Worm (Caenorhabditis elegans) whole organism, late embryonic: ENCODE results near the gene F45E12.6.
A peak's percentile ranks its signal among the peaks of the same experiment; 100 is the strongest.

Experiments
- C08G9.2 ChIP-seq: sonication (generic microtip); optimal IDR thresholded peaks from 2 replicates; lab custom pipeline; 2016; ENCODE audit warnings: mild to moderate bottlenecking, missing genetic modification characterization, moderate library complexity, missing compliant biosample characterization
- C38D4.7 ChIP-seq: fragments of 200-800 bp; sonication (Bioruptor generic); optimal IDR thresholded peaks from 2 replicates; lab custom pipeline; 2018; ENCODE audit warnings: mild to moderate bottlenecking, missing genetic modification characterization, moderate library complexity, missing compliant biosample characterization
- F13H6.1 ChIP-seq: sonication (generic microtip); optimal IDR thresholded peaks from 2 replicates; lab custom pipeline; 2016; ENCODE audit warnings: missing genetic modification characterization, missing compliant biosample characterization
- T23F11.4 ChIP-seq: fragments of 200-800 bp; sonication (Bioruptor generic); optimal IDR thresholded peaks from 2 replicates; lab custom pipeline; 2018; ENCODE audit warnings: mild to moderate bottlenecking, missing genetic modification characterization, missing compliant biosample characterization
- ahr-1 ChIP-seq: sonication (generic microtip); optimal IDR thresholded peaks from 2 replicates; lab custom pipeline; 2016; ENCODE audit warnings: missing genetic modification characterization, missing compliant biosample characterization
- ama-1 ChIP-seq: fragments of 150-350 bp; optimal IDR thresholded peaks from 2 replicates; lab custom pipeline; 2014
- ceh-14 ChIP-seq: sonication (generic microtip); optimal IDR thresholded peaks from 2 replicates; lab custom pipeline; 2016; ENCODE audit warnings: missing genotype, missing genetic modification characterization, missing compliant biosample characterization
- ceh-18 ChIP-seq: sonication (generic microtip); optimal IDR thresholded peaks from 2 replicates; lab custom pipeline; 2016; ENCODE audit warnings: missing genetic modification characterization, missing compliant biosample characterization
- ceh-19 ChIP-seq: fragments of 200-800 bp; sonication (Bioruptor generic); optimal IDR thresholded peaks from 2 replicates; lab custom pipeline; 2018; ENCODE audit warnings: mild to moderate bottlenecking, missing genetic modification characterization, missing compliant biosample characterization
- ceh-2 ChIP-seq: sonication (generic microtip); optimal IDR thresholded peaks from 2 replicates; lab custom pipeline; 2016; ENCODE audit warnings: missing genotype, missing genetic modification characterization, missing compliant biosample characterization
- ceh-24 ChIP-seq: sonication (generic microtip); optimal IDR thresholded peaks from 2 replicates; lab custom pipeline; 2016; ENCODE audit warnings: mild to moderate bottlenecking, missing genetic modification characterization, missing compliant biosample characterization
- ceh-31 ChIP-seq: sonication (generic microtip); optimal IDR thresholded peaks from 2 replicates; lab custom pipeline; 2016; ENCODE audit warnings: missing genetic modification characterization, missing compliant biosample characterization
- ceh-34 ChIP-seq: sonication (generic microtip); optimal IDR thresholded peaks from 2 replicates; lab custom pipeline; 2016; ENCODE audit warnings: mild to moderate bottlenecking, missing genetic modification characterization, missing compliant biosample characterization
- ceh-45 ChIP-seq: fragments of 200-800 bp; sonication (Bioruptor generic); IDR thresholded peaks from 2 replicates; pipeline ENCODE4 v1.3.6; 2022; ENCODE audit warnings: missing genetic modification reagents, missing genetic modification characterization, missing compliant biosample characterization
- ceh-6 ChIP-seq: fragments of 200-800 bp; sonication (Bioruptor generic); optimal IDR thresholded peaks from 2 replicates; lab custom pipeline; 2018; ENCODE audit warnings: mild to moderate bottlenecking, missing genetic modification characterization, missing compliant biosample characterization
- dmd-4 ChIP-seq: sonication (generic microtip); optimal IDR thresholded peaks from 2 replicates; lab custom pipeline; 2016; ENCODE audit warnings: borderline replicate concordance, missing genetic modification characterization, missing compliant biosample characterization
- dve-1 ChIP-seq: sonication (generic microtip); optimal IDR thresholded peaks from 2 replicates; lab custom pipeline; 2017; ENCODE audit warnings: antibody characterized with exemption, mild to moderate bottlenecking, missing genetic modification characterization, missing compliant biosample characterization
- eyg-1 ChIP-seq: sonication (generic microtip); optimal IDR thresholded peaks from 2 replicates; lab custom pipeline; 2016; ENCODE audit warnings: missing genotype, missing genetic modification characterization, missing compliant biosample characterization
- fkh-6 ChIP-seq: sonication (generic microtip); optimal IDR thresholded peaks from 2 replicates; lab custom pipeline; 2016; ENCODE audit warnings: missing genetic modification characterization, missing compliant biosample characterization
- hlh-13 ChIP-seq: fragments of 200-800 bp; sonication (Bioruptor generic); optimal IDR thresholded peaks from 2 replicates; lab custom pipeline; 2018; ENCODE audit warnings: mild to moderate bottlenecking, missing genetic modification characterization, missing compliant biosample characterization
- hlh-15 ChIP-seq: sonication (generic microtip); optimal IDR thresholded peaks from 2 replicates; lab custom pipeline; 2016; ENCODE audit warnings: missing genetic modification characterization, missing compliant biosample characterization
- hlh-30 ChIP-seq: sonication (generic microtip); optimal IDR thresholded peaks from 2 replicates; lab custom pipeline; 2017; ENCODE audit warnings: antibody characterized with exemption, missing genetic modification characterization, missing compliant biosample characterization; ENCODE audit not compliant: insufficient read depth
- lim-6 ChIP-seq: sonication (generic microtip); optimal IDR thresholded peaks from 2 replicates; lab custom pipeline; 2016; ENCODE audit warnings: missing genetic modification characterization, missing compliant biosample characterization
- lin-11 ChIP-seq: fragments of 200-800 bp; sonication (Bioruptor generic); optimal IDR thresholded peaks from 2 replicates; lab custom pipeline; 2018; ENCODE audit warnings: mild to moderate bottlenecking, missing genetic modification characterization, missing compliant biosample characterization
- nhr-11 ChIP-seq: fragments of 150-350 bp; optimal IDR thresholded peaks from 2 replicates; lab custom pipeline; 2014; ENCODE audit warnings: missing biosample characterization, missing genetic modification characterization
- odd-2 ChIP-seq: sonication (generic microtip); optimal IDR thresholded peaks from 2 replicates; lab custom pipeline; 2017; ENCODE audit warnings: antibody characterized with exemption, mild to moderate bottlenecking, missing genetic modification characterization, missing compliant biosample characterization
- pag-3 ChIP-seq: sonication (generic microtip); optimal IDR thresholded peaks from 2 replicates; lab custom pipeline; 2016; ENCODE audit warnings: missing compliant biosample characterization, missing genetic modification characterization, borderline replicate concordance
- pat-9 ChIP-seq: fragments of 200-800 bp; sonication (Bioruptor generic); optimal IDR thresholded peaks from 2 replicates; lab custom pipeline; 2018; ENCODE audit warnings: mild to moderate bottlenecking, missing genetic modification characterization, moderate library complexity, missing compliant biosample characterization
- pha-4 ChIP-seq: fragments of 150-350 bp; optimal IDR thresholded peaks from 2 replicates; lab custom pipeline; 2018; ENCODE audit warnings: missing biosample characterization, missing genetic modification reagents, missing genetic modification characterization
- pqm-1 ChIP-seq: sonication (generic microtip); optimal IDR thresholded peaks from 2 replicates; lab custom pipeline; 2016; ENCODE audit warnings: missing genetic modification characterization, missing compliant biosample characterization
- ref-2 ChIP-seq: sonication (generic microtip); optimal IDR thresholded peaks from 2 replicates; lab custom pipeline; 2016; ENCODE audit warnings: missing genetic modification characterization, missing compliant biosample characterization
- sdc-2 ChIP-seq: sonication (generic microtip); optimal IDR thresholded peaks from 2 replicates; lab custom pipeline; 2016; ENCODE audit warnings: missing genotype, missing genetic modification characterization, missing compliant biosample characterization
- sox-2 ChIP-seq: fragments of 200-800 bp; sonication (Bioruptor generic); IDR thresholded peaks from 2 replicates; pipeline ENCODE4 v1.3.6; 2022; ENCODE audit warnings: missing genetic modification reagents, missing genetic modification characterization, missing compliant biosample characterization
- syd-9 ChIP-seq: sonication (generic microtip); optimal IDR thresholded peaks from 2 replicates; lab custom pipeline; 2016; ENCODE audit warnings: mild to moderate bottlenecking, missing genetic modification characterization, moderate library complexity, missing compliant biosample characterization
- tbx-2 ChIP-seq: sonication (generic microtip); optimal IDR thresholded peaks from 2 replicates; lab custom pipeline; 2016; ENCODE audit warnings: missing genetic modification characterization, missing compliant biosample characterization
- unc-3 ChIP-seq, 2 experiments: fragments of 200-800 bp in 1 of 2; sonication (Bioruptor generic) in 1 of 2; sonication (generic microtip) in 1 of 2; conservative IDR thresholded peaks in 1 of 2; optimal IDR thresholded peaks in 1 of 2; 2 replicates each; pipeline versions ENCODE4 v1.3.6 to Lab custom; 2016 to 2022; ENCODE audit warnings: missing compliant biosample characterization in 2 of 2, missing genetic modification characterization in 2 of 2, missing genetic modification reagents in 1 of 2
- unc-55 ChIP-seq: sonication (generic microtip); optimal IDR thresholded peaks from 2 replicates; lab custom pipeline; 2017; ENCODE audit warnings: missing biosample characterization, missing genetic modification reagents, missing genetic modification characterization
- zip-5 ChIP-seq: sonication (generic microtip); optimal IDR thresholded peaks from 2 replicates; lab custom pipeline; 2016; ENCODE audit warnings: missing genetic modification characterization, missing compliant biosample characterization

Gene F45E12.6

ce11 chrII:7314083-7314482 lies at the start of gene F45E12.6:
Gene F45E12.6 (minus strand): TSS chrII:7314183.
- no peak for TF ChIP-seq C08G9.2 (tag; lab: Kevin White, UChicago)
- TF ChIP-seq dve-1 (tag; lab: Kevin White, UChicago), result no peak
- TF ChIP-seq hlh-15, result no peak
- no peak for TF ChIP-seq T23F11.4
- no peak for TF ChIP-seq zip-5 (tag; lab: Kevin White, UChicago)
- no peak for TF ChIP-seq ceh-19
- no peak for TF ChIP-seq pat-9 (tag; lab: Kevin White, UChicago)
- no peak for TF ChIP-seq ahr-1 (tag; lab: Kevin White, UChicago)
- TF ChIP-seq dmd-4 (tag; lab: Kevin White, UChicago), result no peak
- TF ChIP-seq eyg-1, result no peak
- TF ChIP-seq pag-3 (tag; lab: Kevin White, UChicago), result no peak
- no peak for TF ChIP-seq ref-2
- no peak for TF ChIP-seq sdc-2 (tag; lab: Kevin White, UChicago)
- TF ChIP-seq fkh-6 (tag; lab: Kevin White, UChicago), result no peak
- TF ChIP-seq unc-55, result no peak
- TF ChIP-seq ceh-45, result no peak
- no peak for TF ChIP-seq lin-11 (tag; lab: Kevin White, UChicago)
- TF ChIP-seq unc-3 (GFP tag; conservative IDR thresholded peaks at IDR 0.05; lab: Robert Waterston, UW), result no peak
- TF ChIP-seq unc-3 (tag; optimal IDR thresholded peaks at IDR 0.05; lab: Kevin White, UChicago), result no peak
- TF ChIP-seq tbx-2, result no peak
- no peak for TF ChIP-seq ceh-34 (tag; lab: Kevin White, UChicago)

ce11 chrII:7358489-7358943 lies 44.5 kb upstream of the F45E12.6 start, which contains the start of gene insc-1:
Gene insc-1 (plus strand): TSS chrII:7358893.
- TF ChIP-seq ahr-1 (tag; lab: Kevin White, UChicago), result no peak
- no peak for TF ChIP-seq hlh-13
- TF ChIP-seq ref-2, result peak; percentile 16
- TF ChIP-seq ceh-14, result no peak
- TF ChIP-seq C08G9.2 (tag; lab: Kevin White, UChicago), result no peak

ce11 chrII:7357176-7357575 lies 43.2 kb upstream of the F45E12.6 start:
- TF ChIP-seq ceh-2 (no peak), zip-5 (tag; lab: Kevin White, UChicago) (no peak), fkh-6 (tag; lab: Kevin White, UChicago) (no peak), eyg-1 (no peak), pat-9 (tag; lab: Kevin White, UChicago) (no peak), C08G9.2 (tag; lab: Kevin White, UChicago) (no peak), lin-11 (tag; lab: Kevin White, UChicago) (no peak), pqm-1 (tag; lab: Kevin White, UChicago) (no peak)

- TF ChIP-seq pha-4, result no peak
- TF ChIP-seq ref-2, result no peak
- TF ChIP-seq syd-9 (tag; lab: Kevin White, UChicago), result no peak
- no peak for TF ChIP-seq pqm-1 (tag; lab: Kevin White, UChicago)
- TF ChIP-seq fkh-6 (tag; lab: Kevin White, UChicago), result no peak
- no peak for TF ChIP-seq sox-2 (GFP tag; lab: Robert Waterston, UW)
- no peak for TF ChIP-seq ceh-18 (tag; lab: Kevin White, UChicago)
- no peak for TF ChIP-seq dve-1 (tag; lab: Kevin White, UChicago)
- no peak for TF ChIP-seq odd-2 (tag; lab: Kevin White, UChicago)
- no peak for TF ChIP-seq T23F11.4
- no peak for TF ChIP-seq ceh-24
- no peak for TF ChIP-seq unc-55
Measured at ce11 chrII:7356773-7357172, 42.8 kb upstream of the F45E12.6 start.

- TF ChIP-seq nhr-11 (tag; lab: Kevin White, UChicago) (no peak), ceh-19 (no peak), F13H6.1 (tag; lab: Kevin White, UChicago) (no peak), hlh-15 (no peak), ceh-6 (no peak), C38D4.7 (GFP tag; lab: Kevin White, UChicago) (no peak), ceh-31 (no peak), hlh-30 (tag; lab: Kevin White, UChicago) (no peak), ceh-18 (tag; lab: Kevin White, UChicago) (no peak), ama-1 (lab: Kevin White, UChicago) (no peak), pqm-1 (tag; lab: Kevin White, UChicago) (no peak), lim-6 (tag; lab: Kevin White, UChicago) (no peak)
Measured at ce11 chrII:7356326-7356725, 42.3 kb upstream of the F45E12.6 start, which contains the start of gene haf-2. Gene haf-2 (minus strand): TSS chrII:7356426.
